Worm (Caenorhabditis elegans): ENCODE data around the gene srr-1.

- TF ChIP-seq mep-1 (tag; optimal IDR thresholded peaks at IDR 0.05) (no peak), unc-62 (GFP tag; optimal IDR thresholded peaks at IDR 0.05) (no peak), lin-39 (tag; optimal IDR thresholded peaks at IDR 0.05) (no peak), fkh-10 (GFP tag; optimal IDR thresholded peaks at IDR 0.05) (no peak), lsy-2 (tag; optimal IDR thresholded peaks at IDR 0.05) (no peak), pag-3 (tag; optimal IDR thresholded peaks at IDR 0.05; ENCODE audit: borderline replicate concordance, insufficient read depth) (no peak), lin-35 (GFP tag; optimal IDR thresholded peaks at IDR 0.05) (no peak), nhr-77 (tag; optimal IDR thresholded peaks at IDR 0.05) (no peak), unc-30 (tag; optimal IDR thresholded peaks at IDR 0.05) (no peak), tlp-1 (tag; optimal IDR thresholded peaks at IDR 0.05) (no peak), ceh-8 (GFP tag; optimal IDR thresholded peaks at IDR 0.05) (no peak), egl-27 (tag; optimal IDR thresholded peaks at IDR 0.05) (no peak), lin-15B (tag; optimal IDR thresholded peaks at IDR 0.05) (no peak)
These were observed 20.3 kb downstream of the srr-1 start, which contains the start of gene W07G4.1 for ce11 chrV:13033223-13033622.
